Fruit fly (Drosophila melanogaster) whole organism, embryonic: ENCODE results near the gene Acyp2.

ENCODE experiments used
- Atf6 ChIP-seq: fragments of 200-800 bp; sonication (Bioruptor generic); IDR thresholded peaks from 2 replicates; pipeline ENCODE4 v1.3.6; 2022; ENCODE audit warnings: missing biosample characterization, missing genetic modification characterization
- C15 ChIP-seq: fragments of 200-800 bp; sonication (Bioruptor generic); IDR thresholded peaks from 3 replicates; pipeline ENCODE4 v1.3.6; 2022; ENCODE audit warnings: missing biosample characterization, missing genetic modification characterization
- CG11504 ChIP-seq: fragments of 200-800 bp; sonication (Bioruptor generic); optimal IDR thresholded peaks from 3 replicates; lab custom pipeline; 2019; ENCODE audit warnings: missing biosample characterization, mild to moderate bottlenecking, missing genetic modification characterization, moderate library complexity
- CG12155 ChIP-seq: fragments of 200-800 bp; sonication (Bioruptor generic); optimal IDR thresholded peaks from 3 replicates; lab custom pipeline; 2016; ENCODE audit warnings: missing biosample characterization, missing genetic modification characterization
- CG15269 ChIP-seq: fragments of 200-800 bp; sonication (Bioruptor generic); optimal IDR thresholded peaks from 2 replicates; lab custom pipeline; 2018; ENCODE audit warnings: missing biosample characterization, mild to moderate bottlenecking, missing genetic modification characterization, moderate library complexity
- CG16863 ChIP-seq: fragments of 200-800 bp; sonication (Bioruptor generic); optimal IDR thresholded peaks from 3 replicates; lab custom pipeline; 2016; ENCODE audit warnings: missing biosample characterization, missing genetic modification characterization
- CG1832 ChIP-seq: fragments of 200-800 bp; sonication (Bioruptor generic); optimal IDR thresholded peaks from 2 replicates; lab custom pipeline; 2017; ENCODE audit warnings: missing biosample characterization, mild to moderate bottlenecking, missing genetic modification characterization, inconsistent platforms
- CG2712 ChIP-seq: fragments of 200-800 bp; optimal IDR thresholded peaks from 3 replicates; lab custom pipeline; 2019; ENCODE audit warnings: missing biosample characterization, mild to moderate bottlenecking, missing genetic modification characterization, moderate library complexity
- CG2889 ChIP-seq: fragments of 200-800 bp; sonication (Bioruptor generic); IDR thresholded peaks from 3 replicates; pipeline ENCODE4 v1.3.6; 2022; ENCODE audit warnings: missing biosample characterization, missing genetic modification characterization
- CG4328 ChIP-seq: fragments of 200-800 bp; sonication (Bioruptor generic); optimal IDR thresholded peaks from 3 replicates; lab custom pipeline; 2017; ENCODE audit warnings: missing biosample characterization, missing genetic modification reagents, missing genetic modification characterization
- CG4820 ChIP-seq: fragments of 200-800 bp; sonication (Bioruptor generic); optimal IDR thresholded peaks from 3 replicates; lab custom pipeline; 2016; ENCODE audit warnings: missing biosample characterization, missing genetic modification characterization
- CG7839 ChIP-seq: fragments of 200-800 bp; sonication (Bioruptor generic); optimal IDR thresholded peaks from 3 replicates; lab custom pipeline; 2018; ENCODE audit warnings: missing biosample characterization, mild to moderate bottlenecking, missing genetic modification characterization, moderate library complexity
- CG8478 ChIP-seq: fragments of >200 bp; optimal IDR thresholded peaks from 2 replicates; lab custom pipeline; 2018
- D19A ChIP-seq: fragments of 200-800 bp; optimal IDR thresholded peaks from 3 replicates; lab custom pipeline; 2019; ENCODE audit warnings: missing biosample characterization, mild to moderate bottlenecking, missing genetic modification characterization, moderate library complexity
- Dad ChIP-seq: fragments of 200-800 bp; sonication (Bioruptor generic); optimal IDR thresholded peaks from 3 replicates; lab custom pipeline; 2016; ENCODE audit warnings: missing biosample characterization, missing genetic modification characterization
- Deaf1 ChIP-seq: fragments of 200-800 bp; optimal IDR thresholded peaks from 3 replicates; lab custom pipeline; 2019; ENCODE audit warnings: missing biosample characterization, mild to moderate bottlenecking, missing genetic modification characterization, moderate library complexity
- Dfd ChIP-seq, 2 experiments: fragments of >200 bp; optimal IDR thresholded peaks; 2 replicates each; lab custom pipeline; 2017; ENCODE audit warnings: missing biosample characterization in 2 of 2, missing genetic modification characterization in 2 of 2
- Dref ChIP-seq: fragments of 200-800 bp; sonication (Bioruptor generic); IDR thresholded peaks from 2 replicates; pipeline ENCODE4 v1.3.6; 2022; ENCODE audit warnings: missing biosample characterization, missing genetic modification characterization
- Elba2 ChIP-seq: fragments of 200-800 bp; sonication (Bioruptor generic); optimal IDR thresholded peaks from 3 replicates; lab custom pipeline; 2016; ENCODE audit warnings: missing biosample characterization, missing genetic modification characterization
- Hmr ChIP-seq: fragments of 200-800 bp; sonication (Bioruptor generic); optimal IDR thresholded peaks from 3 replicates; lab custom pipeline; 2017; ENCODE audit warnings: mild to moderate bottlenecking, missing biosample characterization, missing genetic modification reagents, missing genetic modification characterization
- Meics ChIP-seq: fragments of 200-800 bp; sonication (Bioruptor generic); optimal IDR thresholded peaks from 2 replicates; lab custom pipeline; 2017; ENCODE audit warnings: missing biosample characterization, mild to moderate bottlenecking, missing genetic modification characterization
- NFAT ChIP-seq: fragments of 200-800 bp; sonication (Bioruptor generic); IDR thresholded peaks from 2 replicates; pipeline ENCODE4 v1.3.6; 2022; ENCODE audit warnings: missing biosample characterization, missing genetic modification characterization
- Scr ChIP-seq: fragments of 200-800 bp; sonication (Bioruptor generic); IDR thresholded peaks from 2 replicates; pipeline ENCODE4 v1.3.6; 2022; ENCODE audit warnings: missing biosample characterization, missing genetic modification characterization; ENCODE audit not compliant: partially characterized antibody
- Six4 ChIP-seq: fragments of 200-800 bp; sonication (Bioruptor generic); optimal IDR thresholded peaks from 2 replicates; lab custom pipeline; 2016; ENCODE audit warnings: missing biosample characterization, missing genetic modification characterization
- Sry-δ ChIP-seq: fragments of 200-800 bp; sonication (Bioruptor generic); optimal IDR thresholded peaks from 2 replicates; lab custom pipeline; 2016; ENCODE audit warnings: missing biosample characterization, missing genetic modification characterization
- Taf1 ChIP-seq: fragments of 200-800 bp; sonication (Bioruptor generic); IDR thresholded peaks from 2 replicates; pipeline ENCODE4 v1.3.6; 2022; ENCODE audit warnings: missing biosample characterization, missing genetic modification characterization
- ab ChIP-seq: fragments of 200-800 bp; sonication (Bioruptor generic); optimal IDR thresholded peaks from 2 replicates; lab custom pipeline; 2016; ENCODE audit warnings: missing biosample characterization, missing genetic modification characterization
- chinmo ChIP-seq: fragments of 200-800 bp; sonication (Bioruptor generic); IDR thresholded peaks from 4 replicates; pipeline ENCODE4 v1.3.6; 2022; ENCODE audit warnings: missing biosample characterization, missing genetic modification characterization; ENCODE audit not compliant: partially characterized antibody
- chn ChIP-seq: fragments of 200-800 bp; sonication (Bioruptor generic); optimal IDR thresholded peaks from 2 replicates; lab custom pipeline; 2016; ENCODE audit warnings: missing biosample characterization, missing genetic modification characterization
- ci ChIP-seq: fragments of 200-800 bp; sonication (Bioruptor generic); IDR thresholded peaks from 3 replicates; pipeline ENCODE4 v1.3.6; 2022; ENCODE audit warnings: missing biosample characterization, missing genetic modification characterization
- corto ChIP-seq: fragments of 200-800 bp; sonication (Bioruptor generic); optimal IDR thresholded peaks from 2 replicates; lab custom pipeline; 2016; ENCODE audit warnings: missing biosample characterization, mild to moderate bottlenecking, missing genetic modification characterization, moderate library complexity
- croc ChIP-seq: fragments of 200-800 bp; sonication (Bioruptor generic); conservative IDR thresholded peaks from 3 replicates; pipeline ENCODE4 v1.3.6; 2022; ENCODE audit warnings: missing biosample characterization, missing genetic modification characterization
- da ChIP-seq: fragments of 200-800 bp; sonication (Bioruptor generic); optimal IDR thresholded peaks from 2 replicates; lab custom pipeline; 2016; ENCODE audit warnings: missing biosample characterization, missing genetic modification characterization
- dm ChIP-seq: fragments of 200-800 bp; sonication (Bioruptor generic); optimal IDR thresholded peaks from 3 replicates; lab custom pipeline; 2016; ENCODE audit warnings: missing biosample characterization, missing genetic modification characterization
- dysf ChIP-seq: fragments of 200-800 bp; sonication (Bioruptor generic); IDR thresholded peaks from 3 replicates; pipeline ENCODE4 v1.3.6; 2022; ENCODE audit warnings: missing biosample characterization, missing genetic modification characterization
- ewg ChIP-seq: fragments of 200-800 bp; sonication (Bioruptor generic); optimal IDR thresholded peaks from 3 replicates; lab custom pipeline; 2017; ENCODE audit warnings: mild to moderate bottlenecking, missing biosample characterization, missing genetic modification reagents, missing genetic modification characterization
- fd102C ChIP-seq: fragments of 200-800 bp; sonication (Bioruptor generic); optimal IDR thresholded peaks from 2 replicates; lab custom pipeline; 2018; ENCODE audit warnings: missing biosample characterization, mild to moderate bottlenecking, missing genetic modification characterization, moderate library complexity
- grn ChIP-seq: fragments of 200-800 bp; sonication (Bioruptor generic); optimal IDR thresholded peaks from 3 replicates; lab custom pipeline; 2017; ENCODE audit warnings: missing biosample characterization, missing genetic modification characterization
- insv ChIP-seq, 2 experiments: fragments of 200-800 bp; sonication (Bioruptor generic); optimal IDR thresholded peaks; 3 replicates each; lab custom pipeline; 2016 to 2018; ENCODE audit warnings: missing biosample characterization in 2 of 2, missing genetic modification characterization in 2 of 2
- mirr ChIP-seq: fragments of 200-800 bp; sonication (Bioruptor generic); optimal IDR thresholded peaks from 3 replicates; lab custom pipeline; 2018; ENCODE audit warnings: missing biosample characterization, mild to moderate bottlenecking, missing genetic modification characterization
- mld ChIP-seq: fragments of 200-800 bp; sonication (Bioruptor generic); IDR thresholded peaks from 3 replicates; pipeline ENCODE4 v1.3.6; 2022; ENCODE audit warnings: missing biosample characterization, missing genetic modification characterization; ENCODE audit not compliant: partially characterized antibody
- oc ChIP-seq: fragments of 200-800 bp; sonication (Bioruptor generic); optimal IDR thresholded peaks from 2 replicates; lab custom pipeline; 2018; ENCODE audit warnings: missing biosample characterization, mild to moderate bottlenecking, missing genetic modification characterization, moderate library complexity
- pan ChIP-seq, 4 experiments: fragments of >200 bp in 3 of 4; fragments of 200-800 bp in 1 of 4; sonication (Bioruptor generic) in 1 of 4; optimal IDR thresholded peaks in 3 of 4; IDR thresholded peaks in 1 of 4; 2 replicates each; pipeline versions ENCODE4 v1.3.6 to Lab custom; 2017 to 2022; ENCODE audit warnings: missing biosample characterization in 2 of 4, missing genetic modification characterization in 2 of 4, mixed read lengths in 1 of 4
- prd ChIP-seq, 3 experiments: fragments of >200 bp in 2 of 3; fragments of 200-800 bp in 1 of 3; sonication (Bioruptor generic) in 1 of 3; optimal IDR thresholded peaks in 2 of 3; IDR thresholded peaks in 1 of 3; 2 replicates in 2 of 3; 3 replicates in 1 of 3; pipeline versions ENCODE4 v1.3.6 to Lab custom; 2017 to 2022; ENCODE audit warnings: missing biosample characterization in 1 of 3, missing genetic modification characterization in 1 of 3
- slou ChIP-seq: fragments of 200-800 bp; sonication (Bioruptor generic); optimal IDR thresholded peaks from 3 replicates; lab custom pipeline; 2016; ENCODE audit warnings: missing biosample characterization, missing genetic modification characterization
- sna ChIP-seq: fragments of 200-800 bp; sonication (Bioruptor generic); IDR thresholded peaks from 2 replicates; pipeline ENCODE4 v1.3.6; 2022; ENCODE audit warnings: missing biosample characterization, missing genetic modification characterization; ENCODE audit not compliant: partially characterized antibody
- trem ChIP-seq: fragments of 200-800 bp; optimal IDR thresholded peaks from 3 replicates; lab custom pipeline; 2019; ENCODE audit warnings: missing biosample characterization, mild to moderate bottlenecking, missing genetic modification characterization, moderate library complexity
- unc-4 ChIP-seq: fragments of 200-800 bp; sonication (Bioruptor generic); IDR thresholded peaks from 2 replicates; pipeline ENCODE4 v1.3.6; 2022; ENCODE audit warnings: missing biosample characterization, missing genetic modification characterization; ENCODE audit not compliant: partially characterized antibody
- zen2 ChIP-seq: fragments of 200-800 bp; sonication (Bioruptor generic); IDR thresholded peaks from 3 replicates; pipeline ENCODE4 v1.3.6; 2022; ENCODE audit warnings: missing biosample characterization, missing genetic modification characterization; ENCODE audit not compliant: partially characterized antibody

Gene Acyp2

dm6 chr3R:15793372-15793802, 899 bp downstream of the Acyp2 start, which contains the start of gene nsl1 (continued):
- TF ChIP-seq unc-4 (GFP tag; lab: Robert Waterston, UW), result peak; percentile 95
- peak; percentile 85 for TF ChIP-seq Sry-δ
- TF ChIP-seq corto, result peak; percentile 73
- no peak for TF ChIP-seq da (GFP tag; lab: Kevin White, UChicago)
- TF ChIP-seq D19A (tag; lab: Kevin White, UChicago), result peak; percentile 38
- peak in 1 of 2 experiments; percentile 17 for TF ChIP-seq insv (GFP tag; optimal IDR thresholded peaks at IDR 0.05; lab: Kevin White, UChicago)
- peak; percentile 9 for TF ChIP-seq Meics (GFP tag; lab: Kevin White, UChicago)
- TF ChIP-seq trem (tag; lab: Kevin White, UChicago), result peak; percentile 96
- TF ChIP-seq CG1832, result peak; percentile 99
- peak; percentile 78 for TF ChIP-seq CG16863 (GFP tag; lab: Kevin White, UChicago)
- peak; percentile 6 for TF ChIP-seq ab (GFP tag; lab: Kevin White, UChicago)
- TF ChIP-seq CG4328 (GFP tag; lab: Kevin White, UChicago), result no peak
- TF ChIP-seq NFAT (GFP tag; lab: Robert Waterston, UW), result no peak
- TF ChIP-seq Dad (GFP tag; lab: Kevin White, UChicago), result peak; percentile 22
- TF ChIP-seq oc (tag; lab: Kevin White, UChicago), result no peak
- TF ChIP-seq ci (GFP tag; lab: Robert Waterston, UW), result peak; percentile 53; the same call in 1 of the 3 replicates
- TF ChIP-seq CG2712, result peak; percentile 74
- peak; percentile 54 for TF ChIP-seq dm (GFP tag; lab: Kevin White, UChicago)
- peak; percentile 84 for TF ChIP-seq Dref (GFP tag; lab: Robert Waterston, UW)
- no peak for TF ChIP-seq Atf6
- TF ChIP-seq fd102C (GFP tag; lab: Kevin White, UChicago), result peak; percentile 22
- TF ChIP-seq Six4, result peak; percentile 9
- TF ChIP-seq grn (GFP tag; lab: Kevin White, UChicago), result no peak
- TF ChIP-seq Dfd (GFP tag; optimal IDR thresholded peaks at IDR 0.05; lab: Kevin White, UChicago), result no peak
- TF ChIP-seq Deaf1 (tag; lab: Kevin White, UChicago), result peak; percentile 78
- peak; percentile 89 for TF ChIP-seq CG8478 (lab: Kevin White, UChicago)
- peak; percentile 98 for TF ChIP-seq Scr
- TF ChIP-seq mld (GFP tag; lab: Robert Waterston, UW), result peak; percentile 90
- 0 out of 3 replicates have a peak, but pooled peaks have one; percentile 8 for TF ChIP-seq dysf (GFP tag; lab: Robert Waterston, UW)
- TF ChIP-seq CG7839, result peak; percentile 21
- TF ChIP-seq C15, result 0 out of 3 replicates have a peak, but pooled peaks have one; percentile 7
- no peak; the same call in 1 of the 2 replicates for TF ChIP-seq Taf1 (GFP tag; lab: Robert Waterston, UW)
- peak; percentile 14 for TF ChIP-seq CG4820 (GFP tag; lab: Kevin White, UChicago)
- peak; percentile 19 for TF ChIP-seq Elba2 (GFP tag; lab: Kevin White, UChicago)
- no peak for TF ChIP-seq croc (GFP tag; lab: Robert Waterston, UW)
- peak; percentile 90; the same call in 2 of the 3 replicates for TF ChIP-seq zen2
- TF ChIP-seq sna (GFP tag; lab: Robert Waterston, UW), result peak; percentile 96
- TF ChIP-seq CG11504 (tag; lab: Kevin White, UChicago), result no peak
- TF ChIP-seq chn (GFP tag; lab: Kevin White, UChicago), result peak; percentile 77
- peak; percentile 7 for TF ChIP-seq slou (GFP tag; lab: Kevin White, UChicago)
- peak; percentile 97 for TF ChIP-seq CG12155 (GFP tag; lab: Kevin White, UChicago)
- peak; percentile 33 for TF ChIP-seq mirr (GFP tag; lab: Kevin White, UChicago)
- TF ChIP-seq chinmo (GFP tag; lab: Robert Waterston, UW), result peak; percentile 88; the same call in 3 of the 4 replicates
- no peak for TF ChIP-seq CG2889 (GFP tag; lab: Robert Waterston, UW)
- TF ChIP-seq pan (optimal IDR thresholded peaks at IDR 0.05; lab: Kevin White, UChicago), result no peak
- TF ChIP-seq pan (GFP tag; optimal IDR thresholded peaks at IDR 0.05 in 1 of 2, IDR thresholded peaks at IDR 0.05 in 1 of 2), result peak in 1 of 2 experiments; percentile 41
- TF ChIP-seq CG15269 (tag; lab: Kevin White, UChicago), result peak; percentile 18
- TF ChIP-seq Hmr (GFP tag; lab: Kevin White, UChicago), result peak; percentile 50
- peak; percentile 89 for TF ChIP-seq ewg (GFP tag; lab: Kevin White, UChicago)
- TF ChIP-seq prd (optimal IDR thresholded peaks at IDR 0.05; lab: Kevin White, UChicago), result no peak
- TF ChIP-seq prd (GFP tag; IDR thresholded peaks at IDR 0.05; lab: Robert Waterston, UW), result peak; percentile 73
